Worm (Caenorhabditis elegans) whole organism, L1 larva: ENCODE results near the gene F47B10.5.

Experiments used
- Y116A8C.19 ChIP-seq: sonication (generic microtip); optimal IDR thresholded peaks from 2 replicates; lab custom pipeline; 2016; ENCODE audit warnings: missing compliant biosample characterization, missing genetic modification characterization, borderline replicate concordance
- aly-2 ChIP-seq: fragments of 150-350 bp; optimal IDR thresholded peaks from 2 replicates; lab custom pipeline; 2014; ENCODE audit warnings: missing biosample characterization, missing genetic modification characterization
- ceh-63 ChIP-seq: fragments of 200-800 bp; sonication (Bioruptor generic); optimal IDR thresholded peaks from 2 replicates; lab custom pipeline; 2018; ENCODE audit warnings: mild to moderate bottlenecking, missing genetic modification characterization, missing compliant biosample characterization
- ceh-90 ChIP-seq: sonication (generic microtip); optimal IDR thresholded peaks from 2 replicates; lab custom pipeline; 2016; ENCODE audit warnings: missing genetic modification characterization, missing compliant biosample characterization
- dpl-1 ChIP-seq, 3 experiments: fragments of 150-350 bp in 2 of 3; sonication (generic microtip) in 1 of 3; optimal IDR thresholded peaks; 2 replicates each; lab custom pipeline; 2014 to 2017; ENCODE audit warnings: missing biosample characterization in 3 of 3, missing genetic modification characterization in 3 of 3, missing genetic modification reagents in 3 of 3
- dsc-1 ChIP-seq: sonication (generic microtip); optimal IDR thresholded peaks from 2 replicates; lab custom pipeline; 2016; ENCODE audit warnings: mild to moderate bottlenecking, missing genetic modification characterization, missing compliant biosample characterization
- efl-1 ChIP-seq, 4 experiments: fragments of 150-350 bp; optimal IDR thresholded peaks in 3 of 4; peaks in 1 of 4; 1 replicate in 1 of 4; 2 replicates in 3 of 4; lab custom pipeline; 2014; ENCODE audit warnings: missing biosample characterization in 2 of 4, missing genetic modification characterization in 2 of 4, missing genetic modification reagents in 2 of 4
- efl-3 ChIP-seq: fragments of 200-800 bp; sonication (Bioruptor generic); optimal IDR thresholded peaks from 2 replicates; lab custom pipeline; 2018; ENCODE audit warnings: mild to moderate bottlenecking, missing genetic modification characterization, missing compliant biosample characterization
- egl-13 ChIP-seq: sonication (generic microtip); optimal IDR thresholded peaks from 2 replicates; lab custom pipeline; 2016; ENCODE audit warnings: missing genotype, missing genetic modification reagents, missing genetic modification characterization, missing compliant biosample characterization
- egl-27 ChIP-seq, 2 experiments: fragments of 150-350 bp in 1 of 2; sonication (generic microtip); optimal IDR thresholded peaks; 3 replicates each; lab custom pipeline; 2017 to 2018; ENCODE audit warnings: missing biosample characterization in 2 of 2, missing genetic modification characterization in 2 of 2, missing genetic modification reagents in 2 of 2
- elt-2 ChIP-seq: sonication (generic microtip); optimal IDR thresholded peaks from 2 replicates; lab custom pipeline; 2016; ENCODE audit warnings: missing genetic modification characterization, mild to moderate bottlenecking, inconsistent platforms, missing compliant biosample characterization, missing genetic modification reagents
- fkh-8 ChIP-seq: sonication (generic microtip); optimal IDR thresholded peaks from 2 replicates; lab custom pipeline; 2016; ENCODE audit warnings: mild to moderate bottlenecking, missing genetic modification characterization, missing compliant biosample characterization
- fos-1 ChIP-seq: fragments of 150-350 bp; optimal IDR thresholded peaks from 2 replicates; lab custom pipeline; 2014; ENCODE audit warnings: missing biosample characterization, missing genetic modification characterization
- hlh-17 ChIP-seq: fragments of 200-800 bp; sonication (Bioruptor generic); optimal IDR thresholded peaks from 2 replicates; lab custom pipeline; 2018; ENCODE audit warnings: missing genetic modification characterization, mild to moderate bottlenecking, missing compliant biosample characterization, moderate library complexity, borderline replicate concordance
- lin-15B ChIP-seq: fragments of 150-350 bp; sonication (generic microtip); optimal IDR thresholded peaks from 3 replicates; lab custom pipeline; 2014; ENCODE audit warnings: missing biosample characterization, missing genetic modification characterization
- lir-3 ChIP-seq: sonication (generic microtip); optimal IDR thresholded peaks from 2 replicates; lab custom pipeline; 2016; ENCODE audit warnings: mild to moderate bottlenecking, missing genetic modification characterization, moderate library complexity, missing compliant biosample characterization; ENCODE audit not compliant: poor library complexity
- lsy-2 ChIP-seq, 2 experiments: fragments of 150-350 bp; optimal IDR thresholded peaks; 2 replicates each; lab custom pipeline; 2014; ENCODE audit warnings: missing biosample characterization in 2 of 2, missing genetic modification characterization in 2 of 2
- mdl-1 ChIP-seq, 2 experiments: fragments of 150-350 bp; optimal IDR thresholded peaks; 2 replicates each; lab custom pipeline; 2014 to 2017; ENCODE audit warnings: missing biosample characterization in 2 of 2, missing genetic modification characterization in 2 of 2, inconsistent platforms in 1 of 2
- nhr-11 ChIP-seq: fragments of 150-350 bp; optimal IDR thresholded peaks from 2 replicates; lab custom pipeline; 2014; ENCODE audit warnings: missing biosample characterization, missing genetic modification characterization
- nhr-237 ChIP-seq: fragments of 150-350 bp; optimal IDR thresholded peaks from 2 replicates; lab custom pipeline; 2014; ENCODE audit warnings: missing biosample characterization, missing genetic modification characterization
- nhr-85 ChIP-seq: sonication (generic microtip); peaks from one replicate; lab custom pipeline; 2016; ENCODE audit warnings: missing genetic modification characterization, inconsistent platforms, missing compliant biosample characterization
- pag-3 ChIP-seq: sonication (generic microtip); optimal IDR thresholded peaks from 2 replicates; lab custom pipeline; 2017; ENCODE audit warnings: missing genetic modification characterization, mild to moderate bottlenecking, missing compliant biosample characterization, antibody characterized with exemption, borderline replicate concordance; ENCODE audit not compliant: insufficient read depth
- pax-3 ChIP-seq: fragments of 200-800 bp; sonication (Bioruptor generic); optimal IDR thresholded peaks from 2 replicates; lab custom pipeline; 2018; ENCODE audit warnings: mild to moderate bottlenecking, missing genetic modification characterization, moderate library complexity, missing compliant biosample characterization
- rnt-1 ChIP-seq: sonication (generic microtip); optimal IDR thresholded peaks from 2 replicates; lab custom pipeline; 2016; ENCODE audit warnings: mild to moderate bottlenecking, missing genetic modification characterization, moderate library complexity, missing compliant biosample characterization
- skn-1 ChIP-seq: fragments of 150-350 bp; optimal IDR thresholded peaks from 2 replicates; lab custom pipeline; 2014; ENCODE audit warnings: missing biosample characterization, missing genetic modification characterization
- snpc-4 ChIP-seq: fragments of 150-350 bp; optimal IDR thresholded peaks from 2 replicates; lab custom pipeline; 2014; ENCODE audit warnings: missing biosample characterization, missing genetic modification characterization
- sox-4 ChIP-seq: sonication (generic microtip); optimal IDR thresholded peaks from 2 replicates; lab custom pipeline; 2016; ENCODE audit warnings: missing genetic modification characterization, missing compliant biosample characterization
- swsn-7 ChIP-seq: sonication (generic microtip); optimal IDR thresholded peaks from 2 replicates; lab custom pipeline; 2016; ENCODE audit warnings: missing genetic modification characterization, missing compliant biosample characterization
- tbx-2 ChIP-seq: sonication (generic microtip); optimal IDR thresholded peaks from 2 replicates; lab custom pipeline; 2016; ENCODE audit warnings: missing genetic modification characterization, missing compliant biosample characterization
- unc-30 ChIP-seq: sonication (generic microtip); optimal IDR thresholded peaks from 2 replicates; lab custom pipeline; 2017; ENCODE audit warnings: missing biosample characterization, missing genetic modification characterization
- unc-62 ChIP-seq: fragments of 150-350 bp; optimal IDR thresholded peaks from 2 replicates; lab custom pipeline; 2014; ENCODE audit warnings: missing biosample characterization, missing genetic modification reagents, missing genetic modification characterization
- vab-15 ChIP-seq: sonication (generic microtip); optimal IDR thresholded peaks from 2 replicates; lab custom pipeline; 2017; ENCODE audit warnings: missing genotype, mild to moderate bottlenecking, missing genetic modification characterization, missing compliant biosample characterization
- zag-1 ChIP-seq: fragments of 150-350 bp; optimal IDR thresholded peaks from 2 replicates; lab custom pipeline; 2014; ENCODE audit warnings: missing biosample characterization, missing genetic modification characterization
- zip-4 ChIP-seq: fragments of 200-800 bp; sonication (Bioruptor generic); optimal IDR thresholded peaks from 2 replicates; lab custom pipeline; 2018; ENCODE audit warnings: mild to moderate bottlenecking, missing genetic modification characterization, moderate library complexity, missing compliant biosample characterization

Gene F47B10.5

DNA sequence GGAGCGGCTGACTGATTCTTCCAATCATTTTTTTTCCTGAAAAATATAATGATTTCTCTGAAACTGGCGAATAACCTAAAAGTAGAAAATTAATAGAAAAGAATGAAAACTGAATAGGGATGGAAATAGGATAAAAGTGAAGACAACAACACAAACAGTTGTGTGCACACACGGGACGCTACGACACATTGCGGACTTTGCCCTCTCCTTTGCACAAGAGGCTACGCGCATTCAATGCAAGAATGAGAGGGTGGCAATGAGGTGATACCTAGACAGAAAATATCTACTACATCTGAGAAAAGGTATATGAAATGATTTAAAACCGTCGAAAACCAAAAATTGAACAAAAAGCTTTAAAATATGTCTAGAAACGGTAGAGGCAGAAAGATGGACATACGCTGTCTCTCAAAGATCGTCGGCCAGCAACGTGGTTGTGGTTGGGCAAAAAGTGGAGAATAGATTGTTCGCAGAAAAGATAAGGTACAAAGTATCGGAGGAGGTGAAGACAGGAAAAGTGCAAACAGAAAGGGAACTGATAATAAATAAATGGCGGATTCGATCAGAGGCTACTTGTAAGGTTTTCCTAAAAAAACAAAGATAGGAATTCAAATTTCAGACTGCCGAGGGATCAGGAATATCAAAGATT, 9.8 kb upstream of the F47B10.5 start, which contains the start of gene suca-1 (continued):
- TF ChIP-seq rnt-1 (tag; lab: Kevin White, UChicago) (peak; percentile 61), swsn-7 (tag; lab: Kevin White, UChicago) (peak; percentile 57)

DNA sequence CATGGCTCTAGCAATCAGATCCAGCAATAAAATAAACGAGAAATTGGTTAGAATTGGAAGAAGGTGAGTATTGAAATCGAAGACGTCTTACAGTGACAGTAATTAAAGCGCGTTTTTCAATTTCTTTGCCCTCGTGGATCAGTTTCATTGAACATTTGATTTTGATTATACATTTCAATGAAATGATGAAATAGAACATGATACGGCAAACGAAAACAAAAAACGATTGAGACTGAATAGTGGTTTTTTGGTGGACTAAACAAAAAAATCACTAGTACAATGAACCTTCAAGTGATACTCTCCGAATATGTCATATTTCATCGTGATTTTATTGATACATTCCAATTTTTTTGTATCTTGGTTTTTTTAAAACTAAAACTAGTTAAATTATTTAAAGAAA, 6.1 kb upstream of the F47B10.5 start, which contains the start of gene haly-1:
TSS of gene haly-1 (minus strand) at position 101 of the 400 bp plus-strand sequence.
- TF ChIP-seq lsy-2 (tag; optimal IDR thresholded peaks at IDR 0.05; lab: Kevin White, UChicago) (no peak), zip-4 (GFP tag; lab: Kevin White, UChicago) (no peak), zag-1 (tag; lab: Kevin White, UChicago) (no peak), nhr-85 (tag; lab: Kevin White, UChicago) (no peak), pax-3 (no peak), dsc-1 (tag; lab: Kevin White, UChicago) (no peak), fos-1 (no peak), egl-27 (tag; optimal IDR thresholded peaks at IDR 0.05; lab: Kevin White, UChicago) (no peak), pag-3 (tag; lab: Kevin White, UChicago) (no peak), unc-62 (no peak)

ce11 chrX:10891890-10892289, 1.5 kb upstream of the F47B10.5 start, which contains the start of gene F47B10.3:
TSS of gene F47B10.3 (plus strand) at chrX:10892190.
- no peak for TF ChIP-seq sox-4 (tag; lab: Kevin White, UChicago)
- no peak for TF ChIP-seq snpc-4 (tag; lab: Kevin White, UChicago)
- no peak for TF ChIP-seq ceh-63 (GFP tag; lab: Kevin White, UChicago)
- TF ChIP-seq fkh-8 (tag; lab: Kevin White, UChicago), result peak; percentile 25
- no peak for TF ChIP-seq efl-1 (optimal IDR thresholded peaks at IDR 0.05; lab: Kevin White, UChicago)
- peak in 1 of 2 experiments; percentile 67 for TF ChIP-seq efl-1 (GFP tag; optimal IDR thresholded peaks at IDR 0.05 in 1 of 2; lab: Kevin White, UChicago)

- no peak for TF ChIP-seq lin-15B (tag; lab: Kevin White, UChicago)
- TF ChIP-seq nhr-237 (tag; lab: Kevin White, UChicago), result no peak
- TF ChIP-seq efl-3, result no peak
- TF ChIP-seq Y116A8C.19 (tag; lab: Kevin White, UChicago), result no peak
- TF ChIP-seq lir-3 (tag; lab: Kevin White, UChicago), result no peak
- no peak for TF ChIP-seq efl-1 (optimal IDR thresholded peaks at IDR 0.05; lab: Kevin White, UChicago)
- TF ChIP-seq efl-1 (GFP tag; optimal IDR thresholded peaks at IDR 0.05 in 1 of 2; lab: Kevin White, UChicago), result no peak
- TF ChIP-seq dpl-1 (GFP tag; optimal IDR thresholded peaks at IDR 0.05; lab: Kevin White, UChicago), result no peak
- no peak for TF ChIP-seq hlh-17 (GFP tag; lab: Kevin White, UChicago)
- no peak for TF ChIP-seq vab-15 (tag; lab: Kevin White, UChicago)
- no peak for TF ChIP-seq nhr-11 (tag; lab: Kevin White, UChicago)
- TF ChIP-seq aly-2 (tag; lab: Kevin White, UChicago), result no peak
- no peak for TF ChIP-seq ceh-90 (tag; lab: Kevin White, UChicago)
- no peak for TF ChIP-seq unc-30 (tag; lab: Kevin White, UChicago)
- TF ChIP-seq skn-1 (tag; lab: Kevin White, UChicago), result no peak
These were observed 609 bp upstream of the F47B10.5 start, which contains the start of gene F47B10.4 for ce11 chrX:10890965-10891364. TSS of gene F47B10.4 (plus strand) at chrX:10891265.

- TF ChIP-seq elt-2 (tag; lab: Kevin White, UChicago) (no peak), egl-13 (tag; lab: Kevin White, UChicago) (no peak), mdl-1 (tag; optimal IDR thresholded peaks at IDR 0.05; lab: Kevin White, UChicago) (no peak), tbx-2 (tag; lab: Kevin White, UChicago) (no peak), fkh-8 (tag; lab: Kevin White, UChicago) (no peak)
- TF ChIP-seq, all 84 proteins: peak for 0
These were observed 2.2 kb downstream of the F47B10.5 start, which contains the start of gene F47B10.6 for ce11 chrX:10888201-10888600. TSS of gene F47B10.6 (plus strand) at chrX:10888501.
